Worm (Caenorhabditis elegans): Measurements from ENCODE around the gene F19G12.8.

- TF ChIP-seq lin-13 (tag; optimal IDR thresholded peaks at IDR 0.05): no peak
- no peak for TF ChIP-seq snpc-4 (tag; optimal IDR thresholded peaks at IDR 0.05)
- TF ChIP-seq blmp-1 (tag; optimal IDR thresholded peaks at IDR 0.05): no peak
- TF ChIP-seq unc-62 (GFP tag; optimal IDR thresholded peaks at IDR 0.05): no peak
Measured at ce11 chrX:1438925-1439324, 21.8 kb downstream of the F19G12.8 start.

Measured in whole organism, mixed stage, embryonic.